Fruit fly (Drosophila melanogaster) whole organism, embryonic: Measurements from ENCODE around the gene CG43680.

Source experiments
- Asciz ChIP-seq: fragments of 200-800 bp; sonication (Bioruptor generic); optimal IDR thresholded peaks from 2 replicates; lab custom pipeline; 2017; ENCODE audit warnings: missing biosample characterization, mild to moderate bottlenecking, missing genetic modification characterization, missing genetic modification reagents
- BEAF-32 ChIP-seq: fragments of 200-800 bp; sonication (Bioruptor generic); optimal IDR thresholded peaks from 3 replicates; lab custom pipeline; 2017; ENCODE audit warnings: missing biosample characterization, missing genetic modification characterization, mild to moderate bottlenecking, moderate library complexity, missing genetic modification reagents
- CG11247 ChIP-seq: fragments of 200-800 bp; sonication (Bioruptor generic); IDR thresholded peaks from 2 replicates; pipeline ENCODE4 v1.3.6; 2022; ENCODE audit warnings: missing biosample characterization, missing genetic modification characterization
- CG11723 ChIP-seq: fragments of 200-800 bp; sonication (Bioruptor generic); optimal IDR thresholded peaks from 2 replicates; lab custom pipeline; 2017; ENCODE audit warnings: missing biosample characterization, mild to moderate bottlenecking, missing genetic modification characterization
- CG14014 ChIP-seq: fragments of 200-800 bp; sonication (Bioruptor generic); IDR thresholded peaks from 2 replicates; pipeline ENCODE4 v1.3.6; 2022; ENCODE audit warnings: missing biosample characterization, missing genetic modification characterization
- CG15073 ChIP-seq: fragments of 200-800 bp; sonication (Bioruptor generic); optimal IDR thresholded peaks from 2 replicates; lab custom pipeline; 2016; ENCODE audit warnings: missing biosample characterization, missing genetic modification characterization
- CG15269 ChIP-seq: fragments of 200-800 bp; sonication (Bioruptor generic); optimal IDR thresholded peaks from 2 replicates; lab custom pipeline; 2018; ENCODE audit warnings: missing biosample characterization, mild to moderate bottlenecking, missing genetic modification characterization, moderate library complexity
- CG16779 ChIP-seq: fragments of 200-800 bp; sonication (Bioruptor generic); IDR thresholded peaks from 2 replicates; pipeline ENCODE4 v1.3.6; 2022; ENCODE audit warnings: missing biosample characterization, missing genetic modification characterization
- CG17361 ChIP-seq: fragments of 200-800 bp; sonication (Bioruptor generic); IDR thresholded peaks from 3 replicates; pipeline ENCODE4 v1.3.6; 2022; ENCODE audit warnings: missing biosample characterization, missing genetic modification characterization
- CG2199 ChIP-seq: fragments of 200-800 bp; sonication (Bioruptor generic); IDR thresholded peaks from 3 replicates; pipeline ENCODE4 v1.3.6; 2022; ENCODE audit warnings: missing biosample characterization, missing genetic modification characterization
- CG2889 ChIP-seq: fragments of 200-800 bp; sonication (Bioruptor generic); IDR thresholded peaks from 3 replicates; pipeline ENCODE4 v1.3.6; 2022; ENCODE audit warnings: missing biosample characterization, missing genetic modification characterization
- CG3065 ChIP-seq: fragments of 200-800 bp; sonication (Bioruptor generic); optimal IDR thresholded peaks from 2 replicates; lab custom pipeline; 2016; ENCODE audit warnings: missing biosample characterization, missing genetic modification characterization
- CG34376 ChIP-seq: fragments of 200-800 bp; sonication (Bioruptor generic); optimal IDR thresholded peaks from 2 replicates; lab custom pipeline; 2018; ENCODE audit warnings: missing biosample characterization, mild to moderate bottlenecking, missing genetic modification characterization
- CG3726 ChIP-seq: fragments of 200-800 bp; sonication (Bioruptor generic); IDR thresholded peaks from 3 replicates; pipeline ENCODE4, ENCODE4 v1.3.6; 2022; ENCODE audit warnings: missing biosample characterization, missing genetic modification characterization
- CG3838 ChIP-seq: fragments of 200-800 bp; sonication (Bioruptor generic); optimal IDR thresholded peaks from 3 replicates; lab custom pipeline; 2016; ENCODE audit warnings: missing biosample characterization, missing genetic modification characterization
- CG6765 ChIP-seq: fragments of 200-800 bp; sonication (Bioruptor generic); optimal IDR thresholded peaks from 3 replicates; lab custom pipeline; 2017; ENCODE audit warnings: missing biosample characterization, mild to moderate bottlenecking, missing genetic modification characterization
- CG6854 ChIP-seq: fragments of 200-800 bp; sonication (Bioruptor generic); optimal IDR thresholded peaks from 3 replicates; lab custom pipeline; 2017; ENCODE audit warnings: missing biosample characterization, mild to moderate bottlenecking, missing genetic modification characterization
- CG8765 ChIP-seq: fragments of 200-800 bp; sonication (Bioruptor generic); IDR thresholded peaks from 2 replicates; pipeline ENCODE4 v1.3.6; 2022; ENCODE audit warnings: missing biosample characterization, missing genetic modification characterization
- Chrac-16 ChIP-seq: fragments of 200-800 bp; sonication (Bioruptor generic); optimal IDR thresholded peaks from 3 replicates; lab custom pipeline; 2016; ENCODE audit warnings: missing biosample characterization, missing genetic modification characterization
- Dip2 ChIP-seq: fragments of 200-800 bp; sonication (Bioruptor generic); IDR thresholded peaks from 2 replicates; pipeline ENCODE4 v1.3.6; 2022; ENCODE audit warnings: missing biosample characterization, missing genetic modification characterization
- Doc3 ChIP-seq: fragments of 200-800 bp; sonication (Bioruptor generic); IDR thresholded peaks from 3 replicates; pipeline ENCODE4 v1.3.6; 2022; ENCODE audit warnings: missing biosample characterization, missing genetic modification characterization; ENCODE audit not compliant: partially characterized antibody
- Drgx ChIP-seq: fragments of 200-800 bp; sonication (Bioruptor generic); IDR thresholded peaks from 2 replicates; pipeline ENCODE4 v1.3.6; 2022; ENCODE audit warnings: missing biosample characterization, missing genetic modification characterization
- Ets65A ChIP-seq: fragments of 200-800 bp; sonication (Bioruptor generic); peaks from one replicate; lab custom pipeline; 2016; ENCODE audit warnings: missing biosample characterization, missing genetic modification characterization
- HLH54F ChIP-seq: fragments of 200-800 bp; sonication (Bioruptor generic); optimal IDR thresholded peaks from 3 replicates; lab custom pipeline; 2016; ENCODE audit warnings: missing biosample characterization, missing genetic modification characterization
- Hr78 ChIP-seq, 2 experiments: fragments of 200-800 bp in 1 of 2; fragments of >200 bp in 1 of 2; sonication (Bioruptor generic) in 1 of 2; optimal IDR thresholded peaks; 2 replicates each; lab custom pipeline; 2017 to 2019; ENCODE audit warnings: missing biosample characterization in 2 of 2, missing genetic modification characterization in 2 of 2, mild to moderate bottlenecking in 1 of 2, moderate library complexity in 1 of 2
- Six4 ChIP-seq: fragments of 200-800 bp; sonication (Bioruptor generic); optimal IDR thresholded peaks from 2 replicates; lab custom pipeline; 2016; ENCODE audit warnings: missing biosample characterization, missing genetic modification characterization
- Sry-β ChIP-seq: fragments of 200-800 bp; sonication (Bioruptor generic); optimal IDR thresholded peaks from 2 replicates; lab custom pipeline; 2018; ENCODE audit warnings: missing biosample characterization, mild to moderate bottlenecking, missing genetic modification characterization, moderate library complexity
- ap ChIP-seq: fragments of 200-800 bp; sonication (Bioruptor generic); IDR thresholded peaks from 2 replicates; pipeline ENCODE4 v1.3.6; 2022; ENCODE audit warnings: missing biosample characterization, missing genetic modification characterization
- bigmax ChIP-seq: fragments of 200-800 bp; sonication (Bioruptor generic); optimal IDR thresholded peaks from 2 replicates; lab custom pipeline; 2018; ENCODE audit warnings: missing biosample characterization, mild to moderate bottlenecking, missing genetic modification characterization
- cad ChIP-seq: fragments of >200 bp; optimal IDR thresholded peaks from 2 replicates; lab custom pipeline; 2017; ENCODE audit warnings: missing biosample characterization, missing genetic modification characterization
- crc ChIP-seq: fragments of 200-800 bp; sonication (Bioruptor generic); optimal IDR thresholded peaks from 2 replicates; lab custom pipeline; 2016; ENCODE audit warnings: missing biosample characterization, missing genetic modification characterization
- crol ChIP-seq: fragments of 200-800 bp; sonication (Bioruptor generic); IDR thresholded peaks from 2 replicates; pipeline ENCODE4 v1.3.6; 2022; ENCODE audit warnings: missing biosample characterization, missing genetic modification characterization
- dpn ChIP-seq, 2 experiments: fragments of 200-800 bp; sonication (Bioruptor generic); optimal IDR thresholded peaks; 3 replicates each; lab custom pipeline; 2016; ENCODE audit warnings: missing biosample characterization in 2 of 2, missing genetic modification characterization in 2 of 2
- esg ChIP-seq: fragments of 200-800 bp; sonication (Bioruptor generic); conservative IDR thresholded peaks from 2 replicates; pipeline ENCODE4 v1.3.6; 2022; ENCODE audit warnings: missing biosample characterization, missing genetic modification characterization
- fru ChIP-seq: fragments of >200 bp; optimal IDR thresholded peaks from 2 replicates; lab custom pipeline; 2017
- gro ChIP-seq: fragments of 200-800 bp; sonication (Bioruptor generic); optimal IDR thresholded peaks from 2 replicates; lab custom pipeline; 2016; ENCODE audit warnings: missing biosample characterization, missing genetic modification characterization
- gsb-n ChIP-seq: fragments of 200-800 bp; sonication (Bioruptor generic); optimal IDR thresholded peaks from 3 replicates; lab custom pipeline; 2018; ENCODE audit warnings: missing biosample characterization, mild to moderate bottlenecking, missing genetic modification characterization
- gt ChIP-seq: fragments of 200-800 bp; sonication (Bioruptor generic); IDR thresholded peaks from 2 replicates; pipeline ENCODE4 v1.3.6; 2022; ENCODE audit warnings: missing biosample characterization, missing genetic modification characterization
- her ChIP-seq: fragments of 200-800 bp; sonication (Bioruptor generic); optimal IDR thresholded peaks from 2 replicates; lab custom pipeline; 2016; ENCODE audit warnings: missing biosample characterization, missing genetic modification characterization
- hkb ChIP-seq, 2 experiments: fragments of 200-800 bp in 1 of 2; fragments of >200 bp in 1 of 2; sonication (Bioruptor generic) in 1 of 2; IDR thresholded peaks in 1 of 2; optimal IDR thresholded peaks in 1 of 2; 2 replicates each; pipeline versions ENCODE4 v1.3.6 to Lab custom; 2017 to 2022; ENCODE audit warnings: missing biosample characterization in 1 of 2, missing genetic modification characterization in 1 of 2
- ind ChIP-seq: fragments of 200-800 bp; sonication (Bioruptor generic); optimal IDR thresholded peaks from 3 replicates; lab custom pipeline; 2016; ENCODE audit warnings: missing biosample characterization, missing genetic modification characterization
- jing ChIP-seq: fragments of 200-800 bp; sonication (Bioruptor generic); optimal IDR thresholded peaks from 2 replicates; lab custom pipeline; 2018; ENCODE audit warnings: missing biosample characterization, mild to moderate bottlenecking, missing genetic modification characterization
- mirr ChIP-seq: fragments of 200-800 bp; sonication (Bioruptor generic); optimal IDR thresholded peaks from 3 replicates; lab custom pipeline; 2018; ENCODE audit warnings: missing biosample characterization, mild to moderate bottlenecking, missing genetic modification characterization
- org-1 ChIP-seq: fragments of 200-800 bp; sonication (Bioruptor generic); optimal IDR thresholded peaks from 2 replicates; lab custom pipeline; 2017; ENCODE audit warnings: missing biosample characterization, missing genetic modification characterization
- p53 ChIP-seq: fragments of 200-800 bp; sonication (Bioruptor generic); optimal IDR thresholded peaks from 2 replicates; lab custom pipeline; 2016; ENCODE audit warnings: missing biosample characterization, missing genetic modification characterization
- pros ChIP-seq: fragments of 200-800 bp; sonication (Bioruptor generic); optimal IDR thresholded peaks from 3 replicates; lab custom pipeline; 2019; ENCODE audit warnings: missing biosample characterization, mild to moderate bottlenecking, missing genetic modification characterization, moderate library complexity
- sc ChIP-seq, 3 experiments: fragments of >200 bp in 2 of 3; fragments of 200-800 bp in 1 of 3; sonication (Bioruptor generic) in 1 of 3; optimal IDR thresholded peaks; 2 replicates in 2 of 3; 3 replicates in 1 of 3; lab custom pipeline; 2017; ENCODE audit warnings: mild to moderate bottlenecking in 1 of 3, missing biosample characterization in 1 of 3, missing genetic modification characterization in 1 of 3, missing genetic modification reagents in 1 of 3
- scrt ChIP-seq: fragments of 200-800 bp; sonication (Bioruptor generic); optimal IDR thresholded peaks from 2 replicates; lab custom pipeline; 2018; ENCODE audit warnings: missing biosample characterization, mild to moderate bottlenecking, missing genetic modification characterization, moderate library complexity
- ssp ChIP-seq: fragments of 200-800 bp; sonication (Bioruptor generic); IDR thresholded peaks from 2 replicates; pipeline ENCODE4 v1.3.6; 2022; ENCODE audit warnings: missing biosample characterization, missing genetic modification characterization
- tap ChIP-seq: fragments of 200-800 bp; optimal IDR thresholded peaks from 3 replicates; lab custom pipeline; 2019; ENCODE audit warnings: missing biosample characterization, mild to moderate bottlenecking, missing genetic modification characterization, moderate library complexity
- wek ChIP-seq: fragments of 200-800 bp; sonication (Bioruptor generic); optimal IDR thresholded peaks from 3 replicates; lab custom pipeline; 2018; ENCODE audit warnings: missing biosample characterization, mild to moderate bottlenecking, missing genetic modification characterization, moderate library complexity

The CG43680 gene

dm6 chr3L:15034061-15034713, 19.0 kb downstream of the CG43680 start (continued):
- TF ChIP-seq gro (GFP tag; lab: Kevin White, UChicago) = no peak
- no peak for TF ChIP-seq CG3065 (GFP tag; lab: Kevin White, UChicago)
- no peak for TF ChIP-seq fru
- TF ChIP-seq Sry-β (GFP tag; lab: Kevin White, UChicago) = no peak
- TF ChIP-seq ap (GFP tag; lab: Robert Waterston, UW) = no peak
- TF ChIP-seq sc (optimal IDR thresholded peaks at IDR 0.05; lab: Kevin White, UChicago) = no peak
- no peak for TF ChIP-seq sc (GFP tag; optimal IDR thresholded peaks at IDR 0.05; lab: Kevin White, UChicago)
- no peak for TF ChIP-seq CG2199 (GFP tag; lab: Robert Waterston, UW)
- TF ChIP-seq CG11247 (GFP tag; lab: Robert Waterston, UW) = no peak
- no peak for TF ChIP-seq pros (GFP tag; lab: Kevin White, UChicago)
- no peak for TF ChIP-seq gsb-n
- no peak for TF ChIP-seq HLH54F (GFP tag; lab: Kevin White, UChicago)
- peak; percentile 68 for TF ChIP-seq ind (GFP tag; lab: Kevin White, UChicago)
- no peak for TF ChIP-seq p53 (GFP tag; lab: Kevin White, UChicago)
- peak; percentile 45 for TF ChIP-seq CG6854 (GFP tag; lab: Kevin White, UChicago)
- TF ChIP-seq CG15269 (tag; lab: Kevin White, UChicago) = peak; percentile 49
- TF ChIP-seq CG34376 = peak; percentile 27
- TF ChIP-seq CG17361 (GFP tag; lab: Robert Waterston, UW) = peak; percentile 65; the same call in 2 of the 3 replicates
- TF ChIP-seq CG3726 (GFP tag; lab: Robert Waterston, UW) = no peak
- TF ChIP-seq CG3838 = no peak
- no peak for TF ChIP-seq Asciz (GFP tag; lab: Kevin White, UChicago)
- TF ChIP-seq CG2889 = no peak
- TF ChIP-seq ssp (GFP tag; lab: Robert Waterston, UW) = no peak
- TF ChIP-seq mirr = no peak
- TF ChIP-seq CG11723 (GFP tag; lab: Kevin White, UChicago) = peak; percentile 6
- peak; percentile 12 for TF ChIP-seq tap (tag; lab: Kevin White, UChicago)
- no peak for TF ChIP-seq BEAF-32 (GFP tag; lab: Kevin White, UChicago)
- no peak for TF ChIP-seq Ets65A (GFP tag; lab: Kevin White, UChicago)
- no peak for TF ChIP-seq org-1 (GFP tag; lab: Kevin White, UChicago)
- TF ChIP-seq CG15073 (GFP tag; lab: Kevin White, UChicago) = no peak
- peak; percentile 84 for TF ChIP-seq scrt
- TF ChIP-seq Drgx (GFP tag; lab: Robert Waterston, UW) = no peak
- no peak for TF ChIP-seq dpn (GFP tag; optimal IDR thresholded peaks at IDR 0.05; lab: Kevin White, UChicago)
- TF ChIP-seq Dip2 (GFP tag; lab: Robert Waterston, UW) = no peak
- no peak for TF ChIP-seq esg (GFP tag; lab: Robert Waterston, UW)
- TF ChIP-seq her = no peak
- no peak for TF ChIP-seq Doc3 (GFP tag; lab: Robert Waterston, UW)
- TF ChIP-seq hkb (optimal IDR thresholded peaks at IDR 0.05; lab: Kevin White, UChicago) = no peak
- 0 out of 2 replicates have a peak, but pooled peaks have one; percentile 17 for TF ChIP-seq hkb (GFP tag; IDR thresholded peaks at IDR 0.05; lab: Robert Waterston, UW)
- TF ChIP-seq CG14014 = no peak
- TF ChIP-seq crol (GFP tag; lab: Robert Waterston, UW) = no peak
- no peak for TF ChIP-seq CG8765
- no peak for TF ChIP-seq jing
- no peak for TF ChIP-seq Hr78 (GFP tag; optimal IDR thresholded peaks at IDR 0.05; lab: Kevin White, UChicago)
- TF ChIP-seq CG16779 = no peak
- TF ChIP-seq gt (GFP tag; lab: Robert Waterston, UW) = no peak
- no peak for TF ChIP-seq wek (GFP tag; lab: Kevin White, UChicago)
- peak; percentile 53 for TF ChIP-seq CG6765 (GFP tag; lab: Kevin White, UChicago)
- TF ChIP-seq crc (GFP tag; lab: Kevin White, UChicago) = no peak
- no peak for TF ChIP-seq Chrac-16
- no peak for TF ChIP-seq bigmax
- peak; percentile 6 for TF ChIP-seq Six4
- TF ChIP-seq cad (GFP tag; lab: Kevin White, UChicago) = no peak
